Fruit fly (Drosophila melanogaster): ENCODE measurements around the gene CG12541.

The CG12541 gene

dm6 chrX:6994473-6995179 is 71.2 kb downstream of the CG12541 start (continued):
- no peak for TF ChIP-seq Gug (GFP tag; IDR thresholded peaks at IDR 0.05)
- TF ChIP-seq Hr38 (GFP tag; optimal IDR thresholded peaks at IDR 0.05), result no peak
- TF ChIP-seq spab (GFP tag; optimal IDR thresholded peaks at IDR 0.05), result peak; percentile 30
- peak; percentile 41 for TF ChIP-seq CG6808 (GFP tag; optimal IDR thresholded peaks at IDR 0.05)
- TF ChIP-seq CG6163 (GFP tag; IDR thresholded peaks at IDR 0.05), result 0 out of 3 replicates have a peak, but pooled peaks have one; percentile 31
- peak; percentile 38 for TF ChIP-seq CG1621 (tag; optimal IDR thresholded peaks at IDR 0.05)
- TF ChIP-seq lz (GFP tag; optimal IDR thresholded peaks at IDR 0.05), result no peak
- peak; percentile 7 for TF ChIP-seq OdsH (GFP tag; optimal IDR thresholded peaks at IDR 0.05)
- TF ChIP-seq CG34406 (GFP tag; optimal IDR thresholded peaks at IDR 0.05), result peak; percentile 10
- peak; percentile 40 for TF ChIP-seq CG10669 (GFP tag; optimal IDR thresholded peaks at IDR 0.05)

dm6 chrX:6993753-6994152 is 72.1 kb downstream of the CG12541 start:
- no peak for TF ChIP-seq salr (GFP tag; optimal IDR thresholded peaks at IDR 0.05)
- peak; percentile 57 for TF ChIP-seq CG34406 (GFP tag; optimal IDR thresholded peaks at IDR 0.05)
- TF ChIP-seq Ets96B (tag; optimal IDR thresholded peaks at IDR 0.05), result no peak
- TF ChIP-seq Hr39 (GFP tag; optimal IDR thresholded peaks at IDR 0.05), result peak; percentile 88
- TF ChIP-seq Met (GFP tag; optimal IDR thresholded peaks at IDR 0.05), result peak; percentile 84
- TF ChIP-seq Smox (GFP tag; optimal IDR thresholded peaks at IDR 0.05), result peak; percentile 83
- TF ChIP-seq CG11902 (GFP tag; optimal IDR thresholded peaks at IDR 0.05), result peak; percentile 32
- no peak for TF ChIP-seq CG9139 (GFP tag; optimal IDR thresholded peaks at IDR 0.05)
- peak; percentile 39 for TF ChIP-seq CG10631 (GFP tag; optimal IDR thresholded peaks at IDR 0.05)
- TF ChIP-seq fd59A (GFP tag; optimal IDR thresholded peaks at IDR 0.05), result no peak
- no peak for TF ChIP-seq CG6276 (GFP tag; optimal IDR thresholded peaks at IDR 0.05)
- TF ChIP-seq CG6163 (GFP tag; IDR thresholded peaks at IDR 0.05), result peak; percentile 76
- peak; percentile 63 for TF ChIP-seq CG6792 (GFP tag; optimal IDR thresholded peaks at IDR 0.05)
- TF ChIP-seq spab (GFP tag; optimal IDR thresholded peaks at IDR 0.05), result no peak
- peak; percentile 57 for TF ChIP-seq Blimp-1 (GFP tag; optimal IDR thresholded peaks at IDR 0.05)
- TF ChIP-seq Lpt (GFP tag; optimal IDR thresholded peaks at IDR 0.05), result no peak
- TF ChIP-seq CG8632 (GFP tag; optimal IDR thresholded peaks at IDR 0.05), result peak; percentile 32
- TF ChIP-seq Sox102F (GFP tag; optimal IDR thresholded peaks at IDR 0.05), result peak; percentile 73
- peak; percentile 47 for TF ChIP-seq achi (GFP tag; optimal IDR thresholded peaks at IDR 0.05)
- peak; percentile 86 for TF ChIP-seq cyc (GFP tag; optimal IDR thresholded peaks at IDR 0.05)
- no peak; the same call in 1 of the 2 replicates for TF ChIP-seq Gug (GFP tag; IDR thresholded peaks at IDR 0.05)
- TF ChIP-seq Eip78C (GFP tag), result peak; percentile 77
- peak; percentile 39 for TF ChIP-seq CG11762 (GFP tag; optimal IDR thresholded peaks at IDR 0.05; ENCODE audit: insufficient read depth)
- TF ChIP-seq dsx (GFP tag; optimal IDR thresholded peaks at IDR 0.05; ENCODE audit: poor library complexity, severe bottlenecking), result no peak
- TF ChIP-seq esn (GFP tag; optimal IDR thresholded peaks at IDR 0.05), result peak; percentile 86
- TF ChIP-seq Sox14 (GFP tag; optimal IDR thresholded peaks at IDR 0.05), result peak; percentile 68
- peak; percentile 81 for TF ChIP-seq Ets21C (GFP tag; optimal IDR thresholded peaks at IDR 0.05)
- peak; percentile 34 for TF ChIP-seq Eip93F (GFP tag; optimal IDR thresholded peaks at IDR 0.05)
- TF ChIP-seq CG6854 (GFP tag; optimal IDR thresholded peaks at IDR 0.05), result peak; percentile 45
- TF ChIP-seq CG8319 (GFP tag; optimal IDR thresholded peaks at IDR 0.05), result peak; percentile 39
- peak; percentile 48 for TF ChIP-seq Sox15 (GFP tag; optimal IDR thresholded peaks at IDR 0.05)
- peak; percentile 27 for TF ChIP-seq CG32006 (GFP tag; optimal IDR thresholded peaks at IDR 0.05)
- TF ChIP-seq CG31627 (GFP tag; optimal IDR thresholded peaks at IDR 0.05), result peak; percentile 89
- TF ChIP-seq CG3919 (GFP tag; optimal IDR thresholded peaks at IDR 0.05), result peak; percentile 58
- TF ChIP-seq acj6 (GFP tag; optimal IDR thresholded peaks at IDR 0.05), result peak; percentile 48
- TF ChIP-seq pdm3 (GFP tag; optimal IDR thresholded peaks at IDR 0.05), result peak; percentile 56
- TF ChIP-seq lz (GFP tag; optimal IDR thresholded peaks at IDR 0.05), result peak; percentile 78
- TF ChIP-seq eg (GFP tag; IDR thresholded peaks at IDR 0.05), result peak; percentile 40; the same call in 2 of the 3 replicates
- TF ChIP-seq CG15336 (GFP tag; IDR thresholded peaks at IDR 0.05), result 0 out of 2 replicates have a peak, but pooled peaks have one; percentile 25
- TF ChIP-seq Eip75B (GFP tag; optimal IDR thresholded peaks at IDR 0.05), result peak; percentile 14
- peak; percentile 86 for TF ChIP-seq topi (GFP tag; optimal IDR thresholded peaks at IDR 0.05)
- TF ChIP-seq CG3032 (tag; optimal IDR thresholded peaks at IDR 0.05), result no peak
- peak; percentile 25 for TF ChIP-seq net (GFP tag; optimal IDR thresholded peaks at IDR 0.05)
